Worm (Caenorhabditis elegans): Measurements from ENCODE around the gene T25D10.1.

DNA sequence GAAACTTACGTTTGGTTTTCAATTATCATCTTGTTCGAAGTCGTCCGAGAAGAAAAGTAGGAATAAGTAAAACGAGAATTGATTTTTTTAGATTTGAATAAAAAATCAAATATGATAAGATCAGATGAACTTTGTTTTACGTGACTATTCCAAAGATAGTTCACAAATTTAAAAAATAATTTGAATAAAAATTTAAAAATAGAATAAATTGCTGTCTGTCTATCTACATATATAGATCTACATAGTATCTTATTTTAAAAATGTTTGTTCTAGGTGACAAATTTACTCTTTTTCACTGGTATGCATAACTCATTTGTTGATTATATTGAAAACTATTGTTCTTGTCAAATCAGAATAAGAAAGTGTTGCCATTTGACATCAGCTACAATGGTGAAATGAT, 15.3 kb upstream of the T25D10.1 start, which contains the start of gene F58F12.2:
- TF ChIP-seq nhr-11 (tag; optimal IDR thresholded peaks at IDR 0.05) (no peak), pax-1 (tag; optimal IDR thresholded peaks at IDR 0.05) (no peak), hlh-15 (tag; optimal IDR thresholded peaks at IDR 0.05) (no peak), elt-2 (tag; optimal IDR thresholded peaks at IDR 0.05) (no peak), ama-1 (optimal IDR thresholded peaks at IDR 0.05) (no peak)
